Worm (Caenorhabditis elegans) whole organism, L4 larva: ENCODE data around the gene dohh-1.

Experiments
- T20F7.1 ChIP-seq: fragments of 200-800 bp; sonication (Bioruptor generic); optimal IDR thresholded peaks from 2 replicates; lab custom pipeline; 2018; ENCODE audit warnings: mild to moderate bottlenecking, missing genetic modification characterization, missing compliant biosample characterization
- Y5F2A.4 ChIP-seq: fragments of 200-800 bp; sonication (Bioruptor generic); optimal IDR thresholded peaks from 2 replicates; lab custom pipeline; 2018; ENCODE audit warnings: mild to moderate bottlenecking, missing genetic modification characterization, missing compliant biosample characterization
- ZK546.5 ChIP-seq, 2 experiments: sonication (generic microtip); optimal IDR thresholded peaks; 2 replicates each; lab custom pipeline; 2017; ENCODE audit warnings: missing biosample characterization in 2 of 2, missing genetic modification characterization in 2 of 2
- aly-2 ChIP-seq: sonication (generic microtip); optimal IDR thresholded peaks from 2 replicates; lab custom pipeline; 2018; ENCODE audit warnings: missing biosample characterization, missing genetic modification characterization
- ama-1 ChIP-seq: fragments of 150-350 bp; optimal IDR thresholded peaks from 2 replicates; lab custom pipeline; 2014; ENCODE audit warnings: inconsistent platforms, mixed read lengths
- arid-1 ChIP-seq: fragments of 200-800 bp; sonication (Bioruptor generic); conservative IDR thresholded peaks from 2 replicates; pipeline ENCODE4 v1.3.6; 2022; ENCODE audit warnings: missing genetic modification reagents, missing genetic modification characterization, missing compliant biosample characterization
- ceh-82 ChIP-seq: sonication (generic microtip); optimal IDR thresholded peaks from 2 replicates; lab custom pipeline; 2017; ENCODE audit warnings: missing biosample characterization, missing genetic modification characterization
- cey-2 ChIP-seq: sonication (generic microtip); optimal IDR thresholded peaks from 3 replicates; lab custom pipeline; 2017; ENCODE audit warnings: missing genetic modification characterization, mild to moderate bottlenecking, missing compliant biosample characterization, antibody characterized with exemption, borderline replicate concordance; ENCODE audit not compliant: insufficient read depth
- ctbp-1 ChIP-seq: fragments of 200-800 bp; sonication (Bioruptor generic); IDR thresholded peaks from 2 replicates; pipeline ENCODE4 v1.3.6; 2022; ENCODE audit warnings: missing genetic modification reagents, missing genetic modification characterization, missing compliant biosample characterization
- daf-19 ChIP-seq: fragments of 200-800 bp; sonication (Bioruptor generic); conservative IDR thresholded peaks from 2 replicates; pipeline ENCODE4 v1.3.6; 2022; ENCODE audit warnings: missing genetic modification characterization, missing compliant biosample characterization
- daf-8 ChIP-seq: fragments of 200-800 bp; sonication (Bioruptor generic); IDR thresholded peaks from 2 replicates; pipeline ENCODE4 v1.3.6; 2022; ENCODE audit warnings: missing genetic modification characterization, missing compliant biosample characterization
- dmd-6 ChIP-seq: fragments of 200-800 bp; sonication (Bioruptor generic); IDR thresholded peaks from 2 replicates; pipeline ENCODE4 v1.3.6; 2022; ENCODE audit warnings: missing genetic modification reagents, missing genetic modification characterization, missing compliant biosample characterization
- dmd-9 ChIP-seq: fragments of 200-800 bp; sonication (Bioruptor generic); IDR thresholded peaks from 2 replicates; pipeline ENCODE4 v1.3.6; 2022; ENCODE audit warnings: missing genetic modification reagents, missing genetic modification characterization, missing compliant biosample characterization
- dpl-1 ChIP-seq: fragments of 150-350 bp; optimal IDR thresholded peaks from 2 replicates; lab custom pipeline; 2014; ENCODE audit warnings: missing biosample characterization, missing genetic modification reagents, missing genetic modification characterization
- dve-1 ChIP-seq: sonication (generic microtip); optimal IDR thresholded peaks from 2 replicates; lab custom pipeline; 2017; ENCODE audit warnings: antibody characterized with exemption, mild to moderate bottlenecking, missing genetic modification characterization, missing compliant biosample characterization; ENCODE audit not compliant: insufficient read depth
- egl-27 ChIP-seq: sonication (generic microtip); optimal IDR thresholded peaks from 3 replicates; lab custom pipeline; 2017; ENCODE audit warnings: missing biosample characterization, missing genetic modification reagents, missing genetic modification characterization
- fos-1 ChIP-seq: fragments of 150-350 bp; optimal IDR thresholded peaks from 2 replicates; lab custom pipeline; 2014; ENCODE audit warnings: missing biosample characterization, missing genetic modification characterization
- gei-8 ChIP-seq: fragments of 200-800 bp; sonication (Bioruptor generic); optimal IDR thresholded peaks from 2 replicates; lab custom pipeline; 2018; ENCODE audit warnings: mild to moderate bottlenecking, missing genetic modification characterization, missing compliant biosample characterization
- hlh-30 ChIP-seq: sonication (generic microtip); optimal IDR thresholded peaks from 2 replicates; lab custom pipeline; 2017; ENCODE audit warnings: antibody characterized with exemption, mild to moderate bottlenecking, missing genetic modification characterization, missing compliant biosample characterization; ENCODE audit not compliant: insufficient read depth
- lin-1 ChIP-seq: fragments of 200-800 bp; sonication (Bioruptor generic); IDR thresholded peaks from 2 replicates; pipeline ENCODE4 v1.3.6; 2022; ENCODE audit warnings: missing genetic modification reagents, missing genetic modification characterization, missing compliant biosample characterization
- lin-38 ChIP-seq: fragments of 200-800 bp; sonication (Bioruptor generic); IDR thresholded peaks from 2 replicates; pipeline ENCODE4 v1.3.6; 2022; ENCODE audit warnings: missing genetic modification reagents, missing genetic modification characterization, missing compliant biosample characterization
- mdl-1 ChIP-seq, 2 experiments: fragments of 150-350 bp in 1 of 2; sonication (generic microtip) in 1 of 2; optimal IDR thresholded peaks; 2 replicates each; lab custom pipeline; 2014 to 2017; ENCODE audit warnings: missing biosample characterization in 2 of 2, missing genetic modification characterization in 2 of 2
- mxl-3 ChIP-seq: fragments of 200-800 bp; sonication (Bioruptor generic); optimal IDR thresholded peaks from 2 replicates; lab custom pipeline; 2018; ENCODE audit warnings: mild to moderate bottlenecking, missing genetic modification characterization, missing compliant biosample characterization
- nhr-10 ChIP-seq: fragments of 150-350 bp; optimal IDR thresholded peaks from 2 replicates; lab custom pipeline; 2014; ENCODE audit warnings: missing biosample characterization, missing genetic modification characterization
- nhr-102 ChIP-seq: sonication (generic microtip); optimal IDR thresholded peaks from 2 replicates; lab custom pipeline; 2016; ENCODE audit warnings: mild to moderate bottlenecking, missing genetic modification characterization, moderate library complexity, missing compliant biosample characterization
- nhr-28 ChIP-seq: fragments of 150-350 bp; optimal IDR thresholded peaks from 2 replicates; lab custom pipeline; 2014; ENCODE audit warnings: missing biosample characterization, missing genetic modification characterization
- nhr-42 ChIP-seq: fragments of 200-800 bp; sonication (Bioruptor generic); IDR thresholded peaks from 2 replicates; pipeline ENCODE4 v1.3.6; 2022; ENCODE audit warnings: missing genetic modification characterization, missing compliant biosample characterization
- nhr-48 ChIP-seq: sonication (generic microtip); optimal IDR thresholded peaks from 2 replicates; lab custom pipeline; 2016; ENCODE audit warnings: mild to moderate bottlenecking, missing genetic modification characterization, missing compliant biosample characterization
- pha-4 ChIP-seq, 2 experiments: fragments of 150-350 bp in 1 of 2; fragments of 200-800 bp in 1 of 2; sonication (Bioruptor generic) in 1 of 2; IDR thresholded peaks in 1 of 2; optimal IDR thresholded peaks in 1 of 2; 2 replicates each; pipeline versions ENCODE4 v1.3.6 to Lab custom; 2014 to 2022; ENCODE audit warnings: missing genetic modification characterization in 2 of 2, missing genetic modification reagents in 2 of 2, missing biosample characterization in 1 of 2, missing compliant biosample characterization in 1 of 2
- php-3 ChIP-seq: fragments of 200-800 bp; sonication (Bioruptor generic); IDR thresholded peaks from 2 replicates; pipeline ENCODE4 v1.3.6; 2022; ENCODE audit warnings: missing genetic modification reagents, missing genetic modification characterization, missing compliant biosample characterization
- pqm-1 ChIP-seq: sonication (generic microtip); optimal IDR thresholded peaks from 2 replicates; lab custom pipeline; 2017; ENCODE audit warnings: missing biosample characterization, missing genetic modification characterization
- rbr-2 ChIP-seq: sonication (generic microtip); optimal IDR thresholded peaks from 2 replicates; lab custom pipeline; 2016; ENCODE audit warnings: missing genotype, missing genetic modification characterization, missing compliant biosample characterization
- sdz-12 ChIP-seq: fragments of 200-800 bp; sonication (Bioruptor generic); optimal IDR thresholded peaks from 2 replicates; lab custom pipeline; 2018; ENCODE audit warnings: mild to moderate bottlenecking, missing genetic modification characterization, missing compliant biosample characterization
- set-16 ChIP-seq: fragments of 200-800 bp; sonication (Bioruptor generic); IDR thresholded peaks from 2 replicates; pipeline ENCODE4 v1.3.6; 2022; ENCODE audit warnings: missing genetic modification reagents, missing genetic modification characterization, missing compliant biosample characterization
- spr-3 ChIP-seq: fragments of 200-800 bp; sonication (Bioruptor generic); optimal IDR thresholded peaks from 2 replicates; lab custom pipeline; 2018; ENCODE audit warnings: mild to moderate bottlenecking, missing genetic modification characterization, missing compliant biosample characterization
- tra-1 ChIP-seq: fragments of 200-800 bp; sonication (Bioruptor generic); IDR thresholded peaks from 2 replicates; pipeline ENCODE4 v1.3.6; 2022; ENCODE audit warnings: missing genetic modification reagents, missing genetic modification characterization, missing compliant biosample characterization
- unc-130 ChIP-seq: sonication (generic microtip); optimal IDR thresholded peaks from 2 replicates; lab custom pipeline; 2016; ENCODE audit warnings: missing genetic modification reagents, missing genetic modification characterization, missing compliant biosample characterization
- unc-62 ChIP-seq, 3 experiments: fragments of 150-350 bp in 1 of 3; sonication (generic microtip); optimal IDR thresholded peaks in 2 of 3; peaks in 1 of 3; 1 replicate in 1 of 3; 2 replicates in 2 of 3; lab custom pipeline; 2014 to 2017; ENCODE audit warnings: missing biosample characterization in 3 of 3, missing genetic modification characterization in 3 of 3, missing genetic modification reagents in 3 of 3, missing genotype in 1 of 3
- zfp-2 ChIP-seq: sonication (generic microtip); optimal IDR thresholded peaks from 2 replicates; lab custom pipeline; 2016; ENCODE audit warnings: mild to moderate bottlenecking, missing genetic modification characterization, missing compliant biosample characterization
- zip-11 ChIP-seq: fragments of 200-800 bp; sonication (Bioruptor generic); IDR thresholded peaks from 2 replicates; pipeline ENCODE4 v1.3.6; 2022; ENCODE audit warnings: missing genetic modification characterization, missing compliant biosample characterization
- ztf-11 ChIP-seq: fragments of 150-350 bp; optimal IDR thresholded peaks from 2 replicates; lab custom pipeline; 2014; ENCODE audit warnings: missing biosample characterization, missing genetic modification characterization

Gene dohh-1

DNA sequence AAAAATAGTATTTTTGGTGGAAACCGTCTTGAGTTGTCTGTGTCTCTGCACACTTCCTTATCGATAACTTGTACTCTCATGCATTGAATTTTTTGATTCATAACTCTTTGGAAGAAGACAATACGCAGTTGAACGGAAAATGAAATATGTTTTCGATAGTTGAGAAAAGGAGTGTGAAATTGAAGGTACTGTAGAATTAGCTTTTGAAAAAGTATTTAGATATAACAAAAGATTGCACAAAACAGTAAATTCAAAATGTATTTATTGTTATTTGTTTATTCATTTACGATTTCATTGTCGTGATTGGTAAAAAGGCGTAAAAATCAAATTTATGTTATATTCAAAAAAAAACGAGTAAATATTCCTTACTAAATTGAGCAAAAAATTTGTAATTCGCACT is 16.7 kb downstream of the dohh-1 start, which contains the start of gene C14A4.7:
Gene C14A4.7, minus strand, starts transcription at position 101 of the 400 bp plus-strand sequence.
- TF ChIP-seq arid-1 (GFP tag; lab: Robert Waterston, UW) (no peak), mdl-1 (tag; optimal IDR thresholded peaks at IDR 0.05; lab: Kevin White, UChicago) (no peak), egl-27 (no peak), ZK546.5 (tag; optimal IDR thresholded peaks at IDR 0.05; lab: Kevin White, UChicago) (no peak), Y5F2A.4 (GFP tag; lab: Kevin White, UChicago) (no peak), lin-1 (GFP tag; lab: Robert Waterston, UW) (no peak), dve-1 (tag; lab: Kevin White, UChicago) (peak; percentile 9), pqm-1 (tag; lab: Kevin White, UChicago) (peak; percentile 21), nhr-42 (no peak), ctbp-1 (GFP tag; lab: Robert Waterston, UW) (no peak), daf-8 (GFP tag; lab: Robert Waterston, UW) (no peak), zfp-2 (no peak), nhr-48 (tag; lab: Kevin White, UChicago) (no peak), hlh-30 (tag; lab: Kevin White, UChicago) (no peak), rbr-2 (tag; lab: Kevin White, UChicago) (no peak)

ce11 chrII:10598039-10598438 is 18.3 kb downstream of the dohh-1 start, which contains the start of gene C14A4.8:
TSS of gene C14A4.8 (minus strand) at chrII:10598139.
- TF ChIP-seq unc-62 (GFP tag; optimal IDR thresholded peaks at IDR 0.05 in 1 of 2; lab: Kevin White, UChicago), result peak in 1 of 2 experiments; percentile 83
- no peak for TF ChIP-seq unc-62 (tag; optimal IDR thresholded peaks at IDR 0.05; lab: Kevin White, UChicago)
- no peak for TF ChIP-seq ama-1 (lab: Kevin White, UChicago)

- TF ChIP-seq sdz-12 (GFP tag; lab: Kevin White, UChicago) (no peak), dpl-1 (no peak), tra-1 (GFP tag; lab: Robert Waterston, UW) (no peak), daf-19 (GFP tag; lab: Robert Waterston, UW) (no peak), dmd-6 (no peak), gei-8 (GFP tag; lab: Kevin White, UChicago) (no peak), ceh-82 (no peak), set-16 (GFP tag; lab: Robert Waterston, UW) (no peak), mxl-3 (no peak), nhr-10 (no peak), ZK546.5 (tag; optimal IDR thresholded peaks at IDR 0.05; lab: Kevin White, UChicago) (no peak), Y5F2A.4 (GFP tag; lab: Kevin White, UChicago) (no peak), lin-38 (no peak)
Observed at ce11 chrII:10598970-10599369, 19.2 kb downstream of the dohh-1 start, which contains the start of gene C14A4.9. TSS of gene C14A4.9 (plus strand) at chrII:10599337.

- TF ChIP-seq ztf-11 (tag; lab: Kevin White, UChicago) (no peak), spr-3 (no peak), zip-11 (GFP tag; lab: Robert Waterston, UW) (no peak), fos-1 (tag; lab: Kevin White, UChicago) (no peak), cey-2 (tag; lab: Kevin White, UChicago) (no peak), nhr-28 (tag; lab: Kevin White, UChicago) (no peak), pha-4 (GFP tag; IDR thresholded peaks at IDR 0.05; lab: Robert Waterston, UW) (no peak), pha-4 (tag; optimal IDR thresholded peaks at IDR 0.05; lab: Kevin White, UChicago) (no peak), php-3 (GFP tag; lab: Robert Waterston, UW) (no peak), unc-130 (GFP tag; lab: Kevin White, UChicago) (no peak), dmd-9 (GFP tag; lab: Robert Waterston, UW) (no peak), dpl-1 (no peak), nhr-102 (tag; lab: Kevin White, UChicago) (no peak), aly-2 (tag; lab: Kevin White, UChicago) (no peak), T20F7.1 (GFP tag; lab: Kevin White, UChicago) (no peak)
Observed at ce11 chrII:10602184-10602583, 22.4 kb downstream of the dohh-1 start, which contains the start of gene srv-2. TSS of gene srv-2 (minus strand) at chrII:10602284.
